Fruit fly (Drosophila melanogaster) whole organism, embryonic: ENCODE measurements around the gene AsnRS.

Source experiments
- ATbp ChIP-seq: fragments of 200-800 bp; sonication (Bioruptor generic); optimal IDR thresholded peaks from 2 replicates; lab custom pipeline; 2017; ENCODE audit warnings: missing biosample characterization, mild to moderate bottlenecking, missing genetic modification characterization, missing genetic modification reagents
- B-H1 ChIP-seq: fragments of 200-800 bp; sonication (Bioruptor generic); IDR thresholded peaks from 3 replicates; pipeline ENCODE4 v1.3.6; 2022; ENCODE audit warnings: missing biosample characterization, missing genetic modification characterization
- BtbVII ChIP-seq: fragments of 200-800 bp; sonication (Bioruptor generic); optimal IDR thresholded peaks from 3 replicates; lab custom pipeline; 2017; ENCODE audit warnings: missing biosample characterization, mild to moderate bottlenecking, missing genetic modification characterization
- CG10565 ChIP-seq: fragments of 200-800 bp; sonication (Bioruptor generic); optimal IDR thresholded peaks from 3 replicates; lab custom pipeline; 2016; ENCODE audit warnings: missing biosample characterization, mild to moderate bottlenecking, missing genetic modification characterization
- CG11504 ChIP-seq: fragments of 200-800 bp; sonication (Bioruptor generic); optimal IDR thresholded peaks from 3 replicates; lab custom pipeline; 2019; ENCODE audit warnings: missing biosample characterization, mild to moderate bottlenecking, missing genetic modification characterization, moderate library complexity
- CG12104 ChIP-seq: fragments of 200-800 bp; sonication (Bioruptor generic); optimal IDR thresholded peaks from 3 replicates; lab custom pipeline; 2016; ENCODE audit warnings: missing biosample characterization, missing genetic modification characterization
- CG18764 ChIP-seq: fragments of 200-800 bp; sonication (Bioruptor generic); optimal IDR thresholded peaks from 3 replicates; lab custom pipeline; 2016; ENCODE audit warnings: missing biosample characterization, missing genetic modification characterization
- CG31224 ChIP-seq: fragments of 200-800 bp; sonication (Bioruptor generic); IDR thresholded peaks from 2 replicates; pipeline ENCODE4 v1.3.6; 2022; ENCODE audit warnings: missing biosample characterization, missing genetic modification characterization
- CG31365 ChIP-seq: fragments of 200-800 bp; sonication (Bioruptor generic); optimal IDR thresholded peaks from 2 replicates; lab custom pipeline; 2018; ENCODE audit warnings: missing biosample characterization, mild to moderate bottlenecking, missing genetic modification characterization
- CG31441 ChIP-seq: fragments of 200-800 bp; sonication (Bioruptor generic); IDR thresholded peaks from 2 replicates; pipeline ENCODE4 v1.3.6; 2022; ENCODE audit warnings: missing biosample characterization, missing genetic modification characterization
- CG32772 ChIP-seq: fragments of 200-800 bp; sonication (Bioruptor generic); IDR thresholded peaks from 2 replicates; pipeline ENCODE4 v1.3.6; 2022; ENCODE audit warnings: missing biosample characterization, missing genetic modification characterization
- CG3407 ChIP-seq: fragments of 200-800 bp; sonication (Bioruptor generic); optimal IDR thresholded peaks from 2 replicates; lab custom pipeline; 2018; ENCODE audit warnings: missing biosample characterization, mild to moderate bottlenecking, missing genetic modification characterization
- CG3726 ChIP-seq: fragments of 200-800 bp; sonication (Bioruptor generic); IDR thresholded peaks from 3 replicates; pipeline ENCODE4, ENCODE4 v1.3.6; 2022; ENCODE audit warnings: missing biosample characterization, missing genetic modification characterization
- CG3847 ChIP-seq: fragments of 200-800 bp; sonication (Bioruptor generic); IDR thresholded peaks from 2 replicates; pipeline ENCODE4 v1.3.6; 2022; ENCODE audit warnings: missing biosample characterization, missing genetic modification characterization
- CG3995 ChIP-seq: fragments of 200-800 bp; sonication (Bioruptor generic); optimal IDR thresholded peaks from 3 replicates; lab custom pipeline; 2016; ENCODE audit warnings: missing biosample characterization, missing genetic modification characterization
- CG4328 ChIP-seq: fragments of 200-800 bp; sonication (Bioruptor generic); optimal IDR thresholded peaks from 3 replicates; lab custom pipeline; 2017; ENCODE audit warnings: missing biosample characterization, missing genetic modification reagents, missing genetic modification characterization
- CG6765 ChIP-seq: fragments of 200-800 bp; sonication (Bioruptor generic); optimal IDR thresholded peaks from 3 replicates; lab custom pipeline; 2017; ENCODE audit warnings: missing biosample characterization, mild to moderate bottlenecking, missing genetic modification characterization
- CG7556 ChIP-seq: fragments of 200-800 bp; sonication (Bioruptor generic); optimal IDR thresholded peaks from 2 replicates; lab custom pipeline; 2017; ENCODE audit warnings: missing biosample characterization, mild to moderate bottlenecking, missing genetic modification characterization
- CG7963 ChIP-seq: fragments of 200-800 bp; sonication (Bioruptor generic); IDR thresholded peaks from 3 replicates; pipeline ENCODE4 v1.3.6; 2022; ENCODE audit warnings: missing biosample characterization, missing genetic modification characterization; ENCODE audit not compliant: partially characterized antibody
- CG8359 ChIP-seq: fragments of 200-800 bp; sonication (Bioruptor generic); optimal IDR thresholded peaks from 2 replicates; lab custom pipeline; 2017; ENCODE audit warnings: missing biosample characterization, mild to moderate bottlenecking, missing genetic modification characterization, borderline replicate concordance
- CG8388 ChIP-seq: fragments of 200-800 bp; sonication (Bioruptor generic); optimal IDR thresholded peaks from 2 replicates; lab custom pipeline; 2019; ENCODE audit warnings: missing biosample characterization, mild to moderate bottlenecking, missing genetic modification characterization, moderate library complexity
- CG9215 ChIP-seq: fragments of 200-800 bp; sonication (Bioruptor generic); IDR thresholded peaks from 2 replicates; pipeline ENCODE4 v1.3.6; 2022; ENCODE audit warnings: missing biosample characterization, missing genetic modification characterization
- CG9437 ChIP-seq: fragments of 200-800 bp; sonication (Bioruptor generic); optimal IDR thresholded peaks from 2 replicates; lab custom pipeline; 2018; ENCODE audit warnings: missing biosample characterization, mild to moderate bottlenecking, missing genetic modification characterization
- Dek ChIP-seq: fragments of 200-800 bp; sonication (Bioruptor generic); optimal IDR thresholded peaks from 3 replicates; lab custom pipeline; 2019; ENCODE audit warnings: missing biosample characterization, mild to moderate bottlenecking, missing genetic modification characterization, moderate library complexity
- Dfd ChIP-seq, 2 experiments: fragments of >200 bp; optimal IDR thresholded peaks; 2 replicates each; lab custom pipeline; 2017; ENCODE audit warnings: missing biosample characterization in 2 of 2, missing genetic modification characterization in 2 of 2
- Dip2 ChIP-seq: fragments of 200-800 bp; sonication (Bioruptor generic); IDR thresholded peaks from 2 replicates; pipeline ENCODE4 v1.3.6; 2022; ENCODE audit warnings: missing biosample characterization, missing genetic modification characterization
- Fer2 ChIP-seq: fragments of 200-800 bp; sonication (Bioruptor generic); optimal IDR thresholded peaks from 2 replicates; lab custom pipeline; 2018; ENCODE audit warnings: missing biosample characterization, mild to moderate bottlenecking, missing genetic modification characterization, moderate library complexity
- GATAe ChIP-seq: fragments of 200-800 bp; sonication (Bioruptor generic); conservative IDR thresholded peaks from 2 replicates; pipeline ENCODE4 v1.3.6; 2022; ENCODE audit warnings: missing biosample characterization, missing genetic modification characterization
- HLH54F ChIP-seq: fragments of 200-800 bp; sonication (Bioruptor generic); optimal IDR thresholded peaks from 3 replicates; lab custom pipeline; 2016; ENCODE audit warnings: missing biosample characterization, missing genetic modification characterization
- Hr3 ChIP-seq: fragments of 200-800 bp; sonication (Bioruptor generic); optimal IDR thresholded peaks from 3 replicates; lab custom pipeline; 2016; ENCODE audit warnings: missing biosample characterization, missing genetic modification characterization
- Hr78 ChIP-seq, 2 experiments: fragments of 200-800 bp in 1 of 2; fragments of >200 bp in 1 of 2; sonication (Bioruptor generic) in 1 of 2; optimal IDR thresholded peaks; 2 replicates each; lab custom pipeline; 2017 to 2019; ENCODE audit warnings: missing biosample characterization in 2 of 2, missing genetic modification characterization in 2 of 2, mild to moderate bottlenecking in 1 of 2, moderate library complexity in 1 of 2
- Lhr ChIP-seq: fragments of 200-800 bp; sonication (Bioruptor generic); optimal IDR thresholded peaks from 3 replicates; lab custom pipeline; 2017; ENCODE audit warnings: mild to moderate bottlenecking, missing biosample characterization, missing genetic modification reagents, missing genetic modification characterization
- Trl ChIP-seq, 3 experiments: fragments of >200 bp in 2 of 3; fragments of 200-800 bp in 1 of 3; sonication (Bioruptor generic) in 1 of 3; optimal IDR thresholded peaks; 2 replicates in 1 of 3; 3 replicates in 2 of 3; lab custom pipeline; 2016 to 2017; ENCODE audit warnings: missing biosample characterization in 1 of 3, missing genetic modification characterization in 1 of 3
- Usf ChIP-seq: fragments of 200-800 bp; sonication (Bioruptor generic); optimal IDR thresholded peaks from 2 replicates; lab custom pipeline; 2017; ENCODE audit warnings: missing genotype, missing biosample characterization, missing genetic modification characterization
- Vsx1 ChIP-seq: fragments of 200-800 bp; sonication (Bioruptor generic); optimal IDR thresholded peaks from 2 replicates; lab custom pipeline; 2017; ENCODE audit warnings: missing biosample characterization, mild to moderate bottlenecking, missing genetic modification characterization, missing genetic modification reagents
- bab2 ChIP-seq: fragments of 200-800 bp; sonication (Bioruptor generic); optimal IDR thresholded peaks from 2 replicates; lab custom pipeline; 2016; ENCODE audit warnings: missing biosample characterization, missing genetic modification characterization
- bcd ChIP-seq: fragments of 200-800 bp; sonication (Bioruptor generic); optimal IDR thresholded peaks from 2 replicates; lab custom pipeline; 2017; ENCODE audit warnings: missing biosample characterization, mild to moderate bottlenecking, missing genetic modification characterization
- cato ChIP-seq: fragments of 200-800 bp; sonication (Bioruptor generic); optimal IDR thresholded peaks from 2 replicates; lab custom pipeline; 2016; ENCODE audit warnings: missing biosample characterization, missing genetic modification characterization, borderline replicate concordance
- grn ChIP-seq: fragments of 200-800 bp; sonication (Bioruptor generic); optimal IDR thresholded peaks from 3 replicates; lab custom pipeline; 2017; ENCODE audit warnings: missing biosample characterization, missing genetic modification characterization
- hb ChIP-seq: fragments of 200-800 bp; sonication (Bioruptor generic); IDR thresholded peaks from 3 replicates; pipeline ENCODE4 v1.3.6; 2022; ENCODE audit warnings: missing biosample characterization, missing genetic modification characterization; ENCODE audit not compliant: partially characterized antibody
- insv ChIP-seq, 2 experiments: fragments of 200-800 bp; sonication (Bioruptor generic); optimal IDR thresholded peaks; 3 replicates each; lab custom pipeline; 2016 to 2018; ENCODE audit warnings: missing biosample characterization in 2 of 2, missing genetic modification characterization in 2 of 2
- inv ChIP-seq: fragments of 200-800 bp; sonication (Bioruptor generic); IDR thresholded peaks from 2 replicates; pipeline ENCODE4 v1.3.6; 2022; ENCODE audit warnings: missing biosample characterization, missing genetic modification characterization; ENCODE audit not compliant: partially characterized antibody
- nmo ChIP-seq: fragments of 200-800 bp; sonication (Bioruptor generic); optimal IDR thresholded peaks from 2 replicates; lab custom pipeline; 2018; ENCODE audit warnings: missing biosample characterization, mild to moderate bottlenecking, missing genetic modification characterization, moderate library complexity
- run ChIP-seq: fragments of 200-800 bp; sonication (Bioruptor generic); optimal IDR thresholded peaks from 3 replicates; lab custom pipeline; 2018; ENCODE audit warnings: missing biosample characterization, mild to moderate bottlenecking, missing genetic modification characterization
- sd ChIP-seq: fragments of 200-800 bp; sonication (Bioruptor generic); optimal IDR thresholded peaks from 3 replicates; lab custom pipeline; 2018; ENCODE audit warnings: missing biosample characterization, mild to moderate bottlenecking, missing genetic modification characterization, moderate library complexity
- slbo ChIP-seq: fragments of 200-800 bp; sonication (Bioruptor generic); IDR thresholded peaks from 2 replicates; pipeline ENCODE4 v1.3.6; 2022; ENCODE audit warnings: missing biosample characterization, missing genetic modification characterization
- stwl ChIP-seq: fragments of 200-800 bp; sonication (Bioruptor generic); optimal IDR thresholded peaks from 3 replicates; lab custom pipeline; 2018; ENCODE audit warnings: missing biosample characterization, mild to moderate bottlenecking, missing genetic modification characterization, moderate library complexity
- tgo ChIP-seq: fragments of 200-800 bp; sonication (Bioruptor generic); IDR thresholded peaks from 3 replicates; pipeline ENCODE4 v1.3.6; 2022; ENCODE audit warnings: missing biosample characterization, missing genetic modification characterization

AsnRS gene

DNA sequence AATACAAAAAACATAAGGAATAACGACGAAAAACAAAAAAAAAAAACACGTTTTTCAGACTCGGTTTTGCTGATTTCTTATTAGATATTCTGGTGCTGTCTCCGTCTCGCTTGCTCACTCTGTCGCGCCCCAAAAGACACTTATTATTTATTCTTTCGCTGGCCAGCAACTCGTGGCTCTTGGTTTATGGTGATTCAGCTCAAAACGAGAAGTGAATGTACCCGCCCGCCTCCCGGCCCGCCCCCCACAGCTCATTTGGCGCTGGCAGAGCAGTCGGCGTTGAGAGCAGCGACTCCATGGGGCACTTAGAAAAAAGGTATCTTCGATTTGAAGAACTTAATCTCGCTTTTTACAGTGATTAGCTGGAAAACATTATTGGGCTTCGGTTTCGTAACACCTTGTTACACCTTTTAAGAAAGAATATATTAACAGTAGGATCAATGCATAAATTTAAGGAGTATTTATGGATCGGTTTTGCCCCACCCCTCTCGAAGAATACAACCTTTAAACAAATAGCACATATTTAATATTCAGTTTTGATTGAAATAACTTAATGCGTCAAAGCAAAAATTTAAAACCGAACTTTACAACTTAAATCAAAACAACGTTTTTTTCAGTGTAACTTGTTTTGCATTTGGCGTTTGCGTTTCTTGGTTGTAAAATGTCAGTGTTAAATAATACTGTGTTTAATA is 9.8 kb upstream of the AsnRS start (continued):
- TF ChIP-seq nmo (GFP tag; lab: Kevin White, UChicago), result peak; percentile 85
- peak; percentile 77 for TF ChIP-seq CG9437 (GFP tag; lab: Kevin White, UChicago)
- TF ChIP-seq CG9215 (GFP tag; lab: Robert Waterston, UW), result peak; percentile 57
- TF ChIP-seq Dfd (GFP tag; optimal IDR thresholded peaks at IDR 0.05; lab: Kevin White, UChicago), result peak in 1 of 2 experiments; percentile 23
- peak; percentile 47 for TF ChIP-seq cato (GFP tag; lab: Kevin White, UChicago)
- peak; percentile 54 for TF ChIP-seq CG3407
- peak; percentile 10 for TF ChIP-seq sd
- TF ChIP-seq CG3995 (GFP tag; lab: Kevin White, UChicago), result peak; percentile 27
- no peak for TF ChIP-seq hb (GFP tag; lab: Robert Waterston, UW)
- TF ChIP-seq Vsx1 (GFP tag; lab: Kevin White, UChicago), result peak; percentile 64
- peak; percentile 65 for TF ChIP-seq CG31224 (GFP tag; lab: Robert Waterston, UW)
- no peak for TF ChIP-seq Trl (optimal IDR thresholded peaks at IDR 0.05; lab: Kevin White, UChicago)
- TF ChIP-seq Trl (GFP tag; optimal IDR thresholded peaks at IDR 0.05; lab: Kevin White, UChicago), result peak; percentile 81
- TF ChIP-seq tgo, result peak; percentile 38; the same call in 2 of the 3 replicates
- TF ChIP-seq BtbVII (GFP tag; lab: Kevin White, UChicago), result peak; percentile 81
- no peak for TF ChIP-seq CG31365
- TF ChIP-seq inv (GFP tag; lab: Robert Waterston, UW), result no peak
- TF ChIP-seq bab2, result peak; percentile 59
- no peak for TF ChIP-seq CG7963 (GFP tag; lab: Robert Waterston, UW)
- TF ChIP-seq Hr3 (GFP tag; lab: Kevin White, UChicago), result peak; percentile 54
- TF ChIP-seq GATAe (GFP tag; lab: Robert Waterston, UW), result no peak
- no peak for TF ChIP-seq insv (GFP tag; optimal IDR thresholded peaks at IDR 0.05; lab: Kevin White, UChicago)
- TF ChIP-seq CG32772, result no peak
- TF ChIP-seq CG8359 (GFP tag; lab: Kevin White, UChicago), result peak; percentile 52
- no peak for TF ChIP-seq CG3726 (GFP tag; lab: Robert Waterston, UW)
- TF ChIP-seq CG12104, result peak; percentile 77
- peak; percentile 31 for TF ChIP-seq Lhr (GFP tag; lab: Kevin White, UChicago)
- peak; percentile 56 for TF ChIP-seq CG3847 (GFP tag; lab: Robert Waterston, UW)
- TF ChIP-seq CG6765, result peak; percentile 64
- peak; percentile 32 for TF ChIP-seq Fer2 (tag; lab: Kevin White, UChicago)
- peak; percentile 77 for TF ChIP-seq CG11504 (tag; lab: Kevin White, UChicago)
- no peak for TF ChIP-seq run (tag; lab: Kevin White, UChicago)
- peak; percentile 90 for TF ChIP-seq CG7556
- TF ChIP-seq CG4328 (GFP tag; lab: Kevin White, UChicago), result peak; percentile 41
- peak; percentile 69 for TF ChIP-seq slbo
- peak; percentile 61 for TF ChIP-seq Dek (tag; lab: Kevin White, UChicago)
- peak in 1 of 2 experiments; percentile 5 for TF ChIP-seq Hr78 (GFP tag; optimal IDR thresholded peaks at IDR 0.05; lab: Kevin White, UChicago)
- TF ChIP-seq stwl (tag; lab: Kevin White, UChicago), result no peak
- peak; percentile 79 for TF ChIP-seq bcd
- TF ChIP-seq B-H1 (GFP tag; lab: Robert Waterston, UW), result peak; percentile 32; the same call in 1 of the 3 replicates
- peak; percentile 70 for TF ChIP-seq HLH54F (GFP tag; lab: Kevin White, UChicago)
- TF ChIP-seq CG31441 (GFP tag; lab: Robert Waterston, UW), result peak; percentile 76
- no peak for TF ChIP-seq Dip2 (GFP tag; lab: Robert Waterston, UW)
- peak; percentile 70 for TF ChIP-seq CG8388 (GFP tag; lab: Kevin White, UChicago)
- peak; percentile 51 for TF ChIP-seq CG18764 (GFP tag; lab: Kevin White, UChicago)
- TF ChIP-seq Usf, result peak; percentile 73
- no peak for TF ChIP-seq grn (GFP tag; lab: Kevin White, UChicago)
- TF ChIP-seq ATbp (GFP tag; lab: Kevin White, UChicago), result peak; percentile 54
- TF ChIP-seq CG10565, result no peak
